Worm (Caenorhabditis elegans): ENCODE measurements around the gene josd-1.
A peak's percentile ranks its signal among the peaks of the same experiment; 100 is the strongest.
"Not testable (repeated sequence)": the region's sequence is repeated elsewhere in the genome, so short reads cannot be mapped to it uniquely, and the experiment has no call there.

josd-1 gene

DNA sequence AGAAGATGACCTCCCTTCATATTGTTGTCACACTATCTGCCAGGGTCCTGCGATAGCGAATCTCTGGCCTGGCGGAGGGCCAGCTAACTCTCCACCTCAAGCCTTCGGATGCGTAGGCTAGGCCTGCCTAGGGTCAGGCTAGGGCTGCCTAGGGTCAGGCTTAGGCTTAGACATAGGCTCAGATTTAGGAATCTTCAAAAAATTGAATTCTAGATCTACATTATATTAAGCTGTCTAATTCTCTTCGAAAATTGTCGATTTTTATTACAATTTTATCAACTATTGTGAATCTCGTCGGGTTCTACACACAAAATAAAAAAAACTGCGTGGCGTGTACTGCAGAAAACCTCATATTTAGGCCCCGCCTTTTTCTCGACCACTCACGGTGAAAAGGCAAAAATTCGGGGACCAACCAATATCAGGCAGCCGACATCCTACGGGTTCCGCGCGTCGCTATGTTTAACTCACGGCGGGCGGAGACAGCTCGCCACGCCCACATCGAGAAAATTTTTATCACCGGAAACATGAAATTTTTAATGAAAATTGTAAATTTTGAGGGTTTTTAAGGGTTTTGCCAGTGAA is 40.9 kb upstream of the josd-1 start (continued):
- no peak for TF ChIP-seq lin-40 (tag; optimal IDR thresholded peaks at IDR 0.05)
- TF ChIP-seq ekl-4 (GFP tag; IDR thresholded peaks at IDR 0.05): peak; percentile 50; the same call in 1 of the 2 replicates
- no peak for TF ChIP-seq somi-1 (GFP tag; optimal IDR thresholded peaks at IDR 0.05)
- TF ChIP-seq nfyb-1 (GFP tag; IDR thresholded peaks at IDR 0.05): no peak
- 0 out of 2 replicates have a peak, but pooled peaks have one; percentile 25 for TF ChIP-seq Y56A3A.18 (GFP tag; IDR thresholded peaks at IDR 0.05)
- no peak for TF ChIP-seq mel-28 (tag; optimal IDR thresholded peaks at IDR 0.05; ENCODE audit: borderline replicate concordance)
- no peak for TF ChIP-seq nhr-27 (tag; optimal IDR thresholded peaks at IDR 0.05)
- TF ChIP-seq ceh-79 (tag; optimal IDR thresholded peaks at IDR 0.05): no peak
- peak; percentile 40; the same call in 1 of the 2 replicates for TF ChIP-seq B0336.3 (GFP tag; IDR thresholded peaks at IDR 0.05)
- TF ChIP-seq lin-35 (GFP tag; optimal IDR thresholded peaks at IDR 0.05): no peak
- TF ChIP-seq hmg-1.2 (GFP tag; IDR thresholded peaks at IDR 0.05): peak; percentile 76
- TF ChIP-seq ceh-91 (GFP tag; IDR thresholded peaks at IDR 0.05): no peak
- TF ChIP-seq lag-1 (GFP tag; IDR thresholded peaks at IDR 0.05): no peak
- TF ChIP-seq lin-54 (GFP tag; optimal IDR thresholded peaks at IDR 0.05): no peak
- no peak for TF ChIP-seq him-1 (tag; optimal IDR thresholded peaks at IDR 0.05)
- no peak for TF ChIP-seq Y95B8A.8 (GFP tag; IDR thresholded peaks at IDR 0.05)
- TF ChIP-seq snpc-3.4 (tag; optimal IDR thresholded peaks at IDR 0.05): no peak
- TF ChIP-seq nhr-90 (tag; optimal IDR thresholded peaks at IDR 0.05): no peak
- no peak for TF ChIP-seq F33H1.4 (GFP tag; IDR thresholded peaks at IDR 0.05)
- no peak for TF ChIP-seq ccch-3 (GFP tag; optimal IDR thresholded peaks at IDR 0.05)
- peak; percentile 54 for TF ChIP-seq pbrm-1 (GFP tag; IDR thresholded peaks at IDR 0.05)
- 0 out of 2 replicates have a peak, but pooled peaks have one; percentile 75 for TF ChIP-seq ceh-58 (GFP tag; IDR thresholded peaks at IDR 0.05)
- no peak for TF ChIP-seq fkh-3 (tag; optimal IDR thresholded peaks at IDR 0.05)
- TF ChIP-seq unc-62 (GFP tag; optimal IDR thresholded peaks at IDR 0.05): no peak
- TF ChIP-seq F55B11.4 (tag; optimal IDR thresholded peaks at IDR 0.05; ENCODE audit: borderline replicate concordance, insufficient read depth): no peak
- TF ChIP-seq hmg-20 (GFP tag; IDR thresholded peaks at IDR 0.05): no peak
- no peak for TF ChIP-seq repo-1 (tag; optimal IDR thresholded peaks at IDR 0.05)
- TF ChIP-seq attf-6 (GFP tag; IDR thresholded peaks at IDR 0.05): peak; percentile 73; the same call in 1 of the 2 replicates

DNA sequence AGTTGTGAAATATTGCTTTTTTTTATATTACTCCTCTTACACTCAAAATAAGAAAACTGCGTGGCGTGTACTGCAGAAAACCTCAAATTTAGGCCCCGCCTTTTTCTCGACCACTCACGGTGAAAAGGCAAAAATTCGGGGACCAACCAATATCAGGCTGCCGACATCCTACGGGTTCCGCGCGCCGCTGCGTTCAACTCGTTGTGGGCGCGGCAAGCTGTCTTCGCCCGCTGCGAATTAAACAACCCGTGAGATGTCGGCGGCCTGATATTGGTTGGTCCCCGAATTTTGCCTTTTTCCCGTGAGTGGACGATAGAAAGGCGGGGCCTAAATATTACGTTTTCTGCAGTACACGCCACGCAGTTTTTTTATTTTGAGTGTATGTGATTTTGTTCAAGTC is 39.0 kb upstream of the josd-1 start:
- not testable (repeated sequence) for TF ChIP-seq snpc-4 (GFP tag; optimal IDR thresholded peaks at IDR 0.05)
- peak in 1 of 4 experiments; percentile 78 for TF ChIP-seq snpc-4 (tag; optimal IDR thresholded peaks at IDR 0.05)

ce11 chrIII:2800743-2801142 is 35.7 kb upstream of the josd-1 start:
- TF ChIP-seq repo-1 (tag; optimal IDR thresholded peaks at IDR 0.05) (no peak), mes-4 (tag; optimal IDR thresholded peaks at IDR 0.05) (no peak), efl-1 (GFP tag; optimal IDR thresholded peaks at IDR 0.05) (no peak), B0336.3 (GFP tag; IDR thresholded peaks at IDR 0.05) (no peak), snpc-4 (GFP tag; optimal IDR thresholded peaks at IDR 0.05) (no peak), snpc-4 (tag; optimal IDR thresholded peaks at IDR 0.05) (no peak), chd-7 (tag; optimal IDR thresholded peaks at IDR 0.05) (no peak), Y53G8AR.9 (GFP tag; conservative IDR thresholded peaks at IDR 0.05) (no peak), lin-40 (tag; optimal IDR thresholded peaks at IDR 0.05) (no peak), ceh-40 (GFP tag; IDR thresholded peaks at IDR 0.05) (no peak), F49E8.2 (tag; optimal IDR thresholded peaks at IDR 0.05; ENCODE audit: insufficient read depth) (no peak), Y56A3A.18 (GFP tag; IDR thresholded peaks at IDR 0.05) (no peak)
